Fruit fly (Drosophila melanogaster): ENCODE data around the gene RpS13.

RpS13 gene

DNA sequence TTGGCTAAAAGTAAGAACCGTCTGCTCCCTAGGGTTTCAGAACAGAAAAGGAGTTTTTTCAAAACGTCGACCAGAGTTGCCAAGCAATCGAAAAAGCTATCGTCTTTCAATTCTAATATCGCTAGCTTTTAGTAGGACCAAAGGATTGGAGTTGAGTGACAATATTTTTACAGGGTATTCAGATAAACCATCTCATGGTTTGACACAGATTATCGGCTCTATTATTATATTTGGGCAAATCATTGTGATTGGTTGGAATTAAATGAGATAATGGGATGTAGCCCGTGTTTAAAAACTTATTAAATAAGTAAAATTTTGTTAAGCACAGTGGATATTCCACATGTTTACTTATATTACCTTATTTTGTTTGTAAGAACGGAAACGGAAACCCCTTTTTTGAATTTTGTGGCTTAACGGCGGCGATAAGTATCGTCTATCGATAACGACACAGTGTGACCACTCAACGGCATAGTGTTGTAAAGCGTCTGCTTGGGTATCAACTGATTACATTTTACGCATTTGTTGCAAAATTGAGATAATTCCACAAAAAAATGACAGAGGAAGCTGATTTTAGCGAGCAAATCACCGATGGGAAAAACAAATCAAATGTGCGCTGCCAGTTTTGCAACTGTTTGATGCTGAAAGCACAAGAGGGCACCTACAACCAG lies 44.5 kb downstream of the RpS13 start, which contains the start of the genes mtsh and strat (continued):
- TF ChIP-seq ase (GFP tag; IDR thresholded peaks at IDR 0.05) (peak; percentile 56; the same call in 2 of the 3 replicates), CG16779 (GFP tag; IDR thresholded peaks at IDR 0.05) (no peak), Ptx1 (GFP tag; IDR thresholded peaks at IDR 0.05) (no peak; the same call in 1 of the 2 replicates), ara (GFP tag; IDR thresholded peaks at IDR 0.05) (0 out of 2 replicates have a peak, but pooled peaks have one; percentile 42), CG10274 (GFP tag; optimal IDR thresholded peaks at IDR 0.05) (peak; percentile 27), CG8089 (GFP tag; optimal IDR thresholded peaks at IDR 0.05) (no peak), twi (tag; optimal IDR thresholded peaks at IDR 0.05) (peak; percentile 21), Atf6 (GFP tag; IDR thresholded peaks at IDR 0.05) (peak; percentile 57; the same call in 1 of the 2 replicates), CG1792 (GFP tag; optimal IDR thresholded peaks at IDR 0.05) (peak; percentile 51), CG1602 (GFP tag; optimal IDR thresholded peaks at IDR 0.05) (no peak), CG5953 (GFP tag; IDR thresholded peaks at IDR 0.05) (no peak), CG11723 (GFP tag; optimal IDR thresholded peaks at IDR 0.05) (peak; percentile 32), CG31224 (GFP tag; IDR thresholded peaks at IDR 0.05) (peak; percentile 42; the same call in 1 of the 2 replicates), Hr51 (GFP tag; optimal IDR thresholded peaks at IDR 0.05) (peak in 1 of 2 experiments; percentile 56), CG2116 (GFP tag; optimal IDR thresholded peaks at IDR 0.05) (peak; percentile 78), lbe (GFP tag; optimal IDR thresholded peaks at IDR 0.05) (peak; percentile 30), ssp (GFP tag; IDR thresholded peaks at IDR 0.05) (no peak), CG4820 (GFP tag; optimal IDR thresholded peaks at IDR 0.05) (peak; percentile 45), Oaz (GFP tag; IDR thresholded peaks at IDR 0.05) (no peak), CG2678 (tag; optimal IDR thresholded peaks at IDR 0.05) (no peak), NfI (GFP tag; optimal IDR thresholded peaks at IDR 0.05) (peak; percentile 64), gfzf (GFP tag; optimal IDR thresholded peaks at IDR 0.05) (peak; percentile 50), pum (GFP tag; optimal IDR thresholded peaks at IDR 0.05) (no peak), mirr (GFP tag; optimal IDR thresholded peaks at IDR 0.05) (peak; percentile 87), peb (GFP tag; IDR thresholded peaks at IDR 0.05) (peak; percentile 31; the same call in 1 of the 2 replicates), Dp (GFP tag; optimal IDR thresholded peaks at IDR 0.05) (peak; percentile 85), chinmo (GFP tag; IDR thresholded peaks at IDR 0.05; ENCODE audit: partially characterized antibody) (peak; percentile 88; the same call in 3 of the 4 replicates), gro (GFP tag; optimal IDR thresholded peaks at IDR 0.05) (peak; percentile 83), dpn (GFP tag; optimal IDR thresholded peaks at IDR 0.05) (peak; percentile 38 to 51), CHES-1-like (GFP tag; optimal IDR thresholded peaks at IDR 0.05) (peak; percentile 55), hkb (optimal IDR thresholded peaks at IDR 0.05) (no peak), hkb (GFP tag; IDR thresholded peaks at IDR 0.05) (peak; percentile 37), cato (GFP tag; optimal IDR thresholded peaks at IDR 0.05; ENCODE audit: borderline replicate concordance) (peak; percentile 13), GATAe (GFP tag; conservative IDR thresholded peaks at IDR 0.05) (peak; percentile 63; the same call in 1 of the 2 replicates), jigr1 (GFP tag; IDR thresholded peaks at IDR 0.05) (no peak), tll (GFP tag; optimal IDR thresholded peaks at IDR 0.05) (peak in 1 of 2 experiments; percentile 12), zfh1 (GFP tag; IDR thresholded peaks at IDR 0.05) (peak; percentile 74), CG12071 (GFP tag; optimal IDR thresholded peaks at IDR 0.05) (peak; percentile 71), CrebB (tag; optimal IDR thresholded peaks at IDR 0.05) (peak; percentile 73), Jarid2 (GFP tag; optimal IDR thresholded peaks at IDR 0.05) (no peak), Mes4 (GFP tag; optimal IDR thresholded peaks at IDR 0.05) (peak; percentile 6), C15 (GFP tag; IDR thresholded peaks at IDR 0.05) (no peak), CG31441 (GFP tag; IDR thresholded peaks at IDR 0.05) (no peak; the same call in none of the 2 replicates), MTF-1 (GFP tag; optimal IDR thresholded peaks at IDR 0.05; ENCODE audit: borderline replicate concordance) (peak; percentile 85), HLHmδ (GFP tag; optimal IDR thresholded peaks at IDR 0.05) (peak; percentile 48), Kr (GFP tag; optimal IDR thresholded peaks at IDR 0.05) (no peak), CG10209 (GFP tag; optimal IDR thresholded peaks at IDR 0.05) (peak; percentile 21), CG18599 (GFP tag; optimal IDR thresholded peaks at IDR 0.05) (peak; percentile 66), CG7987 (GFP tag; optimal IDR thresholded peaks at IDR 0.05) (peak; percentile 84)

All from whole organism, embryonic.